Fruit fly (Drosophila melanogaster): ENCODE data around the gene CG14143.

DNA sequence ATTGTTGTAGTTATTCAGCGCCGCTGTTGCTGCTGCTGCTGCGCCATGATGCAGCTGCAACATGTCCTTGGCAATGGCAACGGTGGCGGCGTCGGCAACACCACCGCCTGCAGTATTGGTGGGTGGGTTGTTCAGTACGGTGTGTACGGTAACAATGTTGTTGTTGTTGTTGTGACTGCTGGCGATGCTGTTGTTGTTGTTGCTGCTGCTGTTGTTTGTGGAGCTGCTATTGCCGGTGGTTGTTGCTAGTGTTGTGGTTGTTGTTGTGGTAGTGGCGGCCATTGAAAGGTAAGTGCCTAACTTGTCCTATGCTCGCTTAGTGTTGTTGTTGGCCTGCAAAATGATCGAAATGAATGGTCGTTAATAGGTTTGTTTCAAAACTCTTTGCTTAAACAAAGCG, 17.1 kb upstream of the CG14143 start:
- TF ChIP-seq CG4496 (GFP tag; IDR thresholded peaks at IDR 0.05) (no peak), CG14655 (GFP tag; optimal IDR thresholded peaks at IDR 0.05) (no peak), EcR (GFP tag; optimal IDR thresholded peaks at IDR 0.05) (no peak), CG13204 (GFP tag; optimal IDR thresholded peaks at IDR 0.05) (no peak), Snoo (tag; optimal IDR thresholded peaks at IDR 0.05) (no peak), CG17806 (tag; optimal IDR thresholded peaks at IDR 0.05) (no peak), CG12605 (GFP tag; IDR thresholded peaks at IDR 0.05) (no peak), CG34367 (tag; optimal IDR thresholded peaks at IDR 0.05) (no peak), Pif1A (GFP tag; optimal IDR thresholded peaks at IDR 0.05) (no peak), D1 (tag; optimal IDR thresholded peaks at IDR 0.05) (no peak), CG8159 (tag; optimal IDR thresholded peaks at IDR 0.05) (no peak), fd96Ca (GFP tag; IDR thresholded peaks at IDR 0.05) (no peak), rn (GFP tag; IDR thresholded peaks at IDR 0.05) (no peak)
